Fruit fly (Drosophila melanogaster) whole organism, embryonic: ENCODE results near the gene r2d2.

Experiments
- Aef1 ChIP-seq: fragments of 200-800 bp; sonication (Bioruptor generic); IDR thresholded peaks from 3 replicates; pipeline ENCODE4 v1.3.6; 2022; ENCODE audit warnings: missing biosample characterization, missing genetic modification characterization
- Asciz ChIP-seq: fragments of 200-800 bp; sonication (Bioruptor generic); optimal IDR thresholded peaks from 2 replicates; lab custom pipeline; 2017; ENCODE audit warnings: missing biosample characterization, mild to moderate bottlenecking, missing genetic modification characterization, missing genetic modification reagents
- CG10209 ChIP-seq: fragments of 200-800 bp; sonication (Bioruptor generic); optimal IDR thresholded peaks from 3 replicates; lab custom pipeline; 2017; ENCODE audit warnings: missing biosample characterization, mild to moderate bottlenecking, missing genetic modification characterization, missing genetic modification reagents
- CG10462 ChIP-seq: fragments of 200-800 bp; sonication (Bioruptor generic); optimal IDR thresholded peaks from 2 replicates; lab custom pipeline; 2016; ENCODE audit warnings: missing biosample characterization, missing genetic modification characterization
- CG12071 ChIP-seq: fragments of 200-800 bp; sonication (Bioruptor generic); optimal IDR thresholded peaks from 3 replicates; lab custom pipeline; 2018; ENCODE audit warnings: missing biosample characterization, mild to moderate bottlenecking, missing genetic modification characterization
- CG12219 ChIP-seq: fragments of 200-800 bp; sonication (Bioruptor generic); optimal IDR thresholded peaks from 3 replicates; lab custom pipeline; 2018; ENCODE audit warnings: missing biosample characterization, mild to moderate bottlenecking, missing genetic modification characterization
- CG12769 ChIP-seq: fragments of 200-800 bp; sonication (Bioruptor generic); optimal IDR thresholded peaks from 2 replicates; lab custom pipeline; 2019; ENCODE audit warnings: missing biosample characterization, mild to moderate bottlenecking, missing genetic modification characterization, moderate library complexity
- CG15073 ChIP-seq: fragments of 200-800 bp; sonication (Bioruptor generic); optimal IDR thresholded peaks from 2 replicates; lab custom pipeline; 2016; ENCODE audit warnings: missing biosample characterization, missing genetic modification characterization
- CG15601 ChIP-seq: fragments of 200-800 bp; sonication (Bioruptor generic); optimal IDR thresholded peaks from 3 replicates; lab custom pipeline; 2019; ENCODE audit warnings: missing biosample characterization, mild to moderate bottlenecking, missing genetic modification characterization, moderate library complexity
- CG1603 ChIP-seq: fragments of 200-800 bp; sonication (Bioruptor generic); optimal IDR thresholded peaks from 2 replicates; lab custom pipeline; 2019; ENCODE audit warnings: missing biosample characterization, mild to moderate bottlenecking, missing genetic modification characterization, moderate library complexity
- CG17328 ChIP-seq: fragments of 200-800 bp; sonication (Bioruptor generic); IDR thresholded peaks from 2 replicates; pipeline ENCODE4 v1.3.6; 2022; ENCODE audit warnings: missing biosample characterization, missing genetic modification characterization
- CG18011 ChIP-seq: fragments of 200-800 bp; sonication (Bioruptor generic); optimal IDR thresholded peaks from 2 replicates; lab custom pipeline; 2017; ENCODE audit warnings: missing biosample characterization, missing genetic modification characterization, mild to moderate bottlenecking, moderate library complexity, missing genotype
- CG18262 ChIP-seq: fragments of 200-800 bp; optimal IDR thresholded peaks from 3 replicates; lab custom pipeline; 2019; ENCODE audit warnings: missing biosample characterization, mild to moderate bottlenecking, missing genetic modification characterization, moderate library complexity
- CG2712 ChIP-seq: fragments of 200-800 bp; optimal IDR thresholded peaks from 3 replicates; lab custom pipeline; 2019; ENCODE audit warnings: missing biosample characterization, mild to moderate bottlenecking, missing genetic modification characterization, moderate library complexity
- CG31365 ChIP-seq: fragments of 200-800 bp; sonication (Bioruptor generic); optimal IDR thresholded peaks from 2 replicates; lab custom pipeline; 2018; ENCODE audit warnings: missing biosample characterization, mild to moderate bottlenecking, missing genetic modification characterization
- CG32767 ChIP-seq: fragments of 200-800 bp; sonication (Bioruptor generic); IDR thresholded peaks from 2 replicates; pipeline ENCODE4 v1.3.6; 2022; ENCODE audit warnings: missing biosample characterization, missing genetic modification characterization
- CG4404 ChIP-seq: fragments of 200-800 bp; sonication (Bioruptor generic); IDR thresholded peaks from 2 replicates; pipeline ENCODE4 v1.3.6; 2022; ENCODE audit warnings: missing biosample characterization, missing genetic modification characterization
- CG4707 ChIP-seq: fragments of 200-800 bp; sonication (Bioruptor generic); optimal IDR thresholded peaks from 2 replicates; lab custom pipeline; 2018; ENCODE audit warnings: missing biosample characterization, mild to moderate bottlenecking, missing genetic modification characterization, moderate library complexity
- CG7987 ChIP-seq: fragments of 200-800 bp; sonication (Bioruptor generic); optimal IDR thresholded peaks from 2 replicates; lab custom pipeline; 2018; ENCODE audit warnings: missing biosample characterization, mild to moderate bottlenecking, missing genetic modification characterization, moderate library complexity
- CG9437 ChIP-seq: fragments of 200-800 bp; sonication (Bioruptor generic); optimal IDR thresholded peaks from 2 replicates; lab custom pipeline; 2018; ENCODE audit warnings: missing biosample characterization, mild to moderate bottlenecking, missing genetic modification characterization
- Chrac-16 ChIP-seq: fragments of 200-800 bp; sonication (Bioruptor generic); optimal IDR thresholded peaks from 3 replicates; lab custom pipeline; 2016; ENCODE audit warnings: missing biosample characterization, missing genetic modification characterization
- Deaf1 ChIP-seq: fragments of 200-800 bp; optimal IDR thresholded peaks from 3 replicates; lab custom pipeline; 2019; ENCODE audit warnings: missing biosample characterization, mild to moderate bottlenecking, missing genetic modification characterization, moderate library complexity
- Ets97D ChIP-seq: fragments of 200-800 bp; sonication (Bioruptor generic); optimal IDR thresholded peaks from 3 replicates; lab custom pipeline; 2016; ENCODE audit warnings: missing biosample characterization, missing genetic modification characterization
- Hr39 ChIP-seq: fragments of >200 bp; optimal IDR thresholded peaks from 2 replicates; lab custom pipeline; 2017
- Max ChIP-seq: fragments of 200-800 bp; sonication (Bioruptor generic); optimal IDR thresholded peaks from 2 replicates; lab custom pipeline; 2016; ENCODE audit warnings: missing biosample characterization, mild to moderate bottlenecking, missing genetic modification characterization
- Med ChIP-seq: fragments of 200-800 bp; sonication (Bioruptor generic); peaks from one replicate; lab custom pipeline; 2016; ENCODE audit warnings: missing biosample characterization, missing genetic modification characterization, mild to moderate bottlenecking, inconsistent platforms, moderate library complexity
- Pdp1 ChIP-seq, 2 experiments: fragments of 200-800 bp; sonication (Bioruptor generic); optimal IDR thresholded peaks; 3 replicates each; lab custom pipeline; 2016; ENCODE audit warnings: missing biosample characterization in 2 of 2, missing genetic modification characterization in 2 of 2, mild to moderate bottlenecking in 1 of 2, moderate library complexity in 1 of 2
- Ravus ChIP-seq: fragments of 200-800 bp; sonication (Bioruptor generic); IDR thresholded peaks from 2 replicates; pipeline ENCODE4 v1.3.6; 2022; ENCODE audit warnings: missing biosample characterization, missing genetic modification characterization
- Stat92E ChIP-seq, 3 experiments: fragments of >200 bp in 2 of 3; fragments of 200-800 bp in 1 of 3; sonication (Bioruptor generic) in 1 of 3; optimal IDR thresholded peaks; 2 replicates each; lab custom pipeline; 2017 to 2019; ENCODE audit warnings: missing biosample characterization in 3 of 3, missing genetic modification characterization in 3 of 3, mild to moderate bottlenecking in 1 of 3, moderate library complexity in 1 of 3
- abd-A ChIP-seq: fragments of 200-800 bp; sonication (Bioruptor generic); optimal IDR thresholded peaks from 3 replicates; lab custom pipeline; 2019; ENCODE audit warnings: missing biosample characterization, mild to moderate bottlenecking, missing genetic modification characterization, moderate library complexity
- aop ChIP-seq: fragments of 200-800 bp; sonication (Bioruptor generic); IDR thresholded peaks from 2 replicates; pipeline ENCODE4 v1.3.6; 2022; ENCODE audit warnings: missing biosample characterization, missing genetic modification characterization
- chn ChIP-seq: fragments of 200-800 bp; sonication (Bioruptor generic); optimal IDR thresholded peaks from 2 replicates; lab custom pipeline; 2016; ENCODE audit warnings: missing biosample characterization, missing genetic modification characterization
- dmrt11E ChIP-seq: fragments of 200-800 bp; sonication (Bioruptor generic); optimal IDR thresholded peaks from 3 replicates; lab custom pipeline; 2018; ENCODE audit warnings: missing biosample characterization, mild to moderate bottlenecking, missing genetic modification characterization, moderate library complexity
- eve ChIP-seq, 2 experiments: fragments of >200 bp; optimal IDR thresholded peaks; 2 replicates each; lab custom pipeline; 2017; ENCODE audit warnings: missing biosample characterization in 2 of 2, missing genetic modification characterization in 2 of 2
- gcm2 ChIP-seq: fragments of 200-800 bp; sonication (Bioruptor generic); optimal IDR thresholded peaks from 2 replicates; lab custom pipeline; 2016; ENCODE audit warnings: missing biosample characterization, missing genetic modification characterization
- gsb ChIP-seq: fragments of 200-800 bp; sonication (Bioruptor generic); IDR thresholded peaks from 2 replicates; pipeline ENCODE4 v1.3.6; 2022; ENCODE audit warnings: missing biosample characterization, missing genetic modification characterization
- gt ChIP-seq: fragments of 200-800 bp; sonication (Bioruptor generic); IDR thresholded peaks from 2 replicates; pipeline ENCODE4 v1.3.6; 2022; ENCODE audit warnings: missing biosample characterization, missing genetic modification characterization
- insv ChIP-seq, 2 experiments: fragments of 200-800 bp; sonication (Bioruptor generic); optimal IDR thresholded peaks; 3 replicates each; lab custom pipeline; 2016 to 2018; ENCODE audit warnings: missing biosample characterization in 2 of 2, missing genetic modification characterization in 2 of 2
- lilli ChIP-seq: fragments of 200-800 bp; sonication (Bioruptor generic); optimal IDR thresholded peaks from 3 replicates; lab custom pipeline; 2016; ENCODE audit warnings: missing biosample characterization, missing genetic modification characterization
- pros ChIP-seq: fragments of 200-800 bp; sonication (Bioruptor generic); optimal IDR thresholded peaks from 3 replicates; lab custom pipeline; 2019; ENCODE audit warnings: missing biosample characterization, mild to moderate bottlenecking, missing genetic modification characterization, moderate library complexity
- pum ChIP-seq: fragments of 200-800 bp; sonication (Bioruptor generic); optimal IDR thresholded peaks from 2 replicates; lab custom pipeline; 2016; ENCODE audit warnings: missing biosample characterization, missing genetic modification characterization
- sc ChIP-seq, 3 experiments: fragments of >200 bp in 2 of 3; fragments of 200-800 bp in 1 of 3; sonication (Bioruptor generic) in 1 of 3; optimal IDR thresholded peaks; 2 replicates in 2 of 3; 3 replicates in 1 of 3; lab custom pipeline; 2017; ENCODE audit warnings: mild to moderate bottlenecking in 1 of 3, missing biosample characterization in 1 of 3, missing genetic modification characterization in 1 of 3, missing genetic modification reagents in 1 of 3
- shn ChIP-seq: fragments of 200-800 bp; sonication (Bioruptor generic); optimal IDR thresholded peaks from 3 replicates; lab custom pipeline; 2016; ENCODE audit warnings: missing biosample characterization, missing genetic modification characterization
- sisA ChIP-seq: fragments of 200-800 bp; sonication (Bioruptor generic); IDR thresholded peaks from 2 replicates; pipeline ENCODE4 v1.3.6; 2022; ENCODE audit warnings: missing biosample characterization, missing genetic modification characterization
- slp2 ChIP-seq: fragments of 200-800 bp; sonication (Bioruptor generic); optimal IDR thresholded peaks from 2 replicates; lab custom pipeline; 2016; ENCODE audit warnings: missing biosample characterization, missing genetic modification characterization
- tap ChIP-seq: fragments of 200-800 bp; optimal IDR thresholded peaks from 3 replicates; lab custom pipeline; 2019; ENCODE audit warnings: missing biosample characterization, mild to moderate bottlenecking, missing genetic modification characterization, moderate library complexity
- tll ChIP-seq, 2 experiments: fragments of 200-800 bp in 1 of 2; fragments of >200 bp in 1 of 2; sonication (Bioruptor generic) in 1 of 2; optimal IDR thresholded peaks; 2 replicates each; lab custom pipeline; 2017 to 2019; ENCODE audit warnings: missing biosample characterization in 2 of 2, missing genetic modification characterization in 2 of 2, mild to moderate bottlenecking in 1 of 2, moderate library complexity in 1 of 2

The r2d2 gene

DNA sequence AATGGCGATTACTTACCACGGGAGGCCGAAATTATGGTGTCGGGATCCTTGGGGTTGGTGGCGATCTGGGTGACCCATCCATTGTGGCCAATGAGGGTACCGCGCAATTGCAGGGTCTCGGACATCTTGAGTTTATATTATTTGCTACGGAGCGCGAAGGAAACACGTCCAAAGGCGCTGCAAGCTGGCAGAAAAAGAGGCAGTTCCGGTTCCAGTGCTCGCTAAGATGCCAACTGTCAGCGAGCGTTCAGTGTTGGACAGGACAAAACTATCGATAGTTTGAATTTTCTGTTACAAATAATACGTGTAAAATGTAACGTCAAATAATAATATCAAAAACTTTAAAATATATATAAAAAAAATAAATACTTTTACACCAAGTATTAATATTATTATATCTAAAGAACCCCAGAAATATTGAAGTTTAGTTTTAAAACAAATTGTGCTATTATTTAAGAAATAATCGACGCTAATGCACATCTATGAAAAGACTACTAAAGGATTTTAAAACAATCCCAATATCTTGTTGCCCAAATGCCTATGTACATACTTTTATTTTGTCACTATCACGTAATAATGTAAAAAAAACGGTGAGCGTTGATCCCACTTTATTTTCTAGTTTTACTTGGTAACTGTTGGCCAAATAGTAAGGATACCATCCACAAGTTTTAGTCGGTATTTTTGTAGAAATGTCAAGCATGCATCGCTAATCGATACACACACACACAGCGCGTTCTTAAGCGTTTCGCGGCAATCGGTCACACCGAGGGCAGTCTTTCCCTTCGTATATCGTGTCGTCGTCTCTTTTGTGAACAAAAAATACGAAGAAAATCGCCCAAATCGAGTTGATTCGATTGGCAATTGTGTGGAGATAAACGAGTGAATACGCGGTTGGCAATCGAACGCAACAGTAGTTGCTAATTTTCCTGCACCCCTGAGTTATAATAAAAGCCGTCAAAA lies 27.4 kb downstream of the r2d2 start, which contains the start of the genes Rack1 and mts (continued):
- TF ChIP-seq Max (GFP tag; lab: Kevin White, UChicago) (peak; percentile 72), CG9437 (GFP tag; lab: Kevin White, UChicago) (peak; percentile 92), chn (GFP tag; lab: Kevin White, UChicago) (peak; percentile 71), CG18011 (GFP tag; lab: Kevin White, UChicago) (peak; percentile 79), CG2712 (tag; lab: Kevin White, UChicago) (peak; percentile 71), lilli (GFP tag; lab: Kevin White, UChicago) (peak; percentile 70), pum (GFP tag; lab: Kevin White, UChicago) (peak; percentile 63), CG12769 (tag; lab: Kevin White, UChicago) (peak; percentile 77), tap (tag; lab: Kevin White, UChicago) (peak; percentile 76), CG15073 (no peak), CG12071 (peak; percentile 92), Chrac-16 (GFP tag; lab: Kevin White, UChicago) (peak; percentile 69), shn (GFP tag; lab: Kevin White, UChicago) (peak; percentile 72), sc (optimal IDR thresholded peaks at IDR 0.05; lab: Kevin White, UChicago) (no peak), sc (GFP tag; optimal IDR thresholded peaks at IDR 0.05; lab: Kevin White, UChicago) (peak; percentile 82), abd-A (tag; lab: Kevin White, UChicago) (no peak), CG12219 (GFP tag; lab: Kevin White, UChicago) (peak; percentile 79), insv (GFP tag; optimal IDR thresholded peaks at IDR 0.05; lab: Kevin White, UChicago) (peak in 1 of 2 experiments; percentile 69), CG15601 (tag; lab: Kevin White, UChicago) (peak; percentile 67), CG32767 (GFP tag; lab: Robert Waterston, UW) (peak; percentile 49; the same call in 1 of the 2 replicates), Stat92E (GFP tag; optimal IDR thresholded peaks at IDR 0.05; lab: Kevin White, UChicago) (peak in 1 of 3 experiments; percentile 53), Ets97D (peak; percentile 99), tll (GFP tag; optimal IDR thresholded peaks at IDR 0.05; lab: Kevin White, UChicago) (no peak), pros (GFP tag; lab: Kevin White, UChicago) (peak; percentile 32), sisA (GFP tag; lab: Robert Waterston, UW) (peak; percentile 48; the same call in 1 of the 2 replicates), Ravus (GFP tag; lab: Robert Waterston, UW) (peak; percentile 38), Med (peak; percentile 99), Aef1 (GFP tag; lab: Robert Waterston, UW) (peak; percentile 64), CG31365 (tag; lab: Kevin White, UChicago) (peak; percentile 82), CG17328 (GFP tag; lab: Robert Waterston, UW) (peak; percentile 88), gsb (peak; percentile 67), CG10462 (GFP tag; lab: Kevin White, UChicago) (peak; percentile 50), aop (0 out of 2 replicates have a peak, but pooled peaks have one; percentile 11), gt (GFP tag; lab: Robert Waterston, UW) (no peak; the same call in 1 of the 2 replicates), Pdp1 (GFP tag; optimal IDR thresholded peaks at IDR 0.05; lab: Kevin White, UChicago) (peak; percentile 48 to 63), eve (GFP tag; optimal IDR thresholded peaks at IDR 0.05; lab: Kevin White, UChicago) (no peak), CG10209 (GFP tag; lab: Kevin White, UChicago) (peak; percentile 88), CG18262 (tag; lab: Kevin White, UChicago) (peak; percentile 67), CG1603 (tag; lab: Kevin White, UChicago) (peak; percentile 83), Asciz (GFP tag; lab: Kevin White, UChicago) (peak; percentile 87), CG4707 (GFP tag; lab: Kevin White, UChicago) (peak; percentile 87), CG7987 (GFP tag; lab: Kevin White, UChicago) (peak; percentile 96), CG4404 (GFP tag; lab: Robert Waterston, UW) (no peak), Hr39 (lab: Kevin White, UChicago) (no peak), Deaf1 (tag; lab: Kevin White, UChicago) (no peak), gcm2 (GFP tag; lab: Kevin White, UChicago) (peak; percentile 55), slp2 (GFP tag; lab: Kevin White, UChicago) (peak; percentile 28), dmrt11E (peak; percentile 67)
